Worm (Caenorhabditis elegans) whole organism, early embryonic: ENCODE measurements around the gene nhr-226.

Experiments
- B0310.2 ChIP-seq: sonication (generic microtip); optimal IDR thresholded peaks from 2 replicates; lab custom pipeline; 2016; ENCODE audit warnings: mild to moderate bottlenecking, missing genetic modification characterization, missing compliant biosample characterization
- ama-1 ChIP-seq: fragments of 150-350 bp; optimal IDR thresholded peaks from 2 replicates; lab custom pipeline; 2014
- ceh-13 ChIP-seq: fragments of 200-800 bp; sonication (Bioruptor generic); optimal IDR thresholded peaks from 2 replicates; lab custom pipeline; 2018; ENCODE audit warnings: mild to moderate bottlenecking, missing genetic modification characterization, missing compliant biosample characterization
- ceh-36 ChIP-seq: sonication (generic microtip); optimal IDR thresholded peaks from 2 replicates; lab custom pipeline; 2016; ENCODE audit warnings: missing genetic modification characterization, inconsistent platforms, missing compliant biosample characterization
- flt-1 ChIP-seq: fragments of 200-800 bp; sonication (Bioruptor generic); IDR thresholded peaks from 2 replicates; pipeline ENCODE4 v1.3.6; 2022; ENCODE audit warnings: missing genetic modification characterization, missing compliant biosample characterization
- hmbx-1 ChIP-seq: sonication (generic microtip); optimal IDR thresholded peaks from 2 replicates; lab custom pipeline; 2016; ENCODE audit warnings: mild to moderate bottlenecking, missing genetic modification characterization, missing compliant biosample characterization
- hnd-1 ChIP-seq: sonication (generic microtip); optimal IDR thresholded peaks from 2 replicates; lab custom pipeline; 2016; ENCODE audit warnings: missing genetic modification characterization, missing compliant biosample characterization
- pes-1 ChIP-seq: fragments of 200-800 bp; sonication (Bioruptor generic); IDR thresholded peaks from 2 replicates; pipeline ENCODE4 v1.3.6; 2022; ENCODE audit warnings: missing genetic modification reagents, missing genetic modification characterization, missing compliant biosample characterization
- tbx-37 ChIP-seq: fragments of 200-800 bp; sonication (Bioruptor generic); conservative IDR thresholded peaks from 2 replicates; pipeline ENCODE4 v1.3.6; 2022; ENCODE audit warnings: missing genetic modification reagents, missing genetic modification characterization, missing compliant biosample characterization

DNA sequence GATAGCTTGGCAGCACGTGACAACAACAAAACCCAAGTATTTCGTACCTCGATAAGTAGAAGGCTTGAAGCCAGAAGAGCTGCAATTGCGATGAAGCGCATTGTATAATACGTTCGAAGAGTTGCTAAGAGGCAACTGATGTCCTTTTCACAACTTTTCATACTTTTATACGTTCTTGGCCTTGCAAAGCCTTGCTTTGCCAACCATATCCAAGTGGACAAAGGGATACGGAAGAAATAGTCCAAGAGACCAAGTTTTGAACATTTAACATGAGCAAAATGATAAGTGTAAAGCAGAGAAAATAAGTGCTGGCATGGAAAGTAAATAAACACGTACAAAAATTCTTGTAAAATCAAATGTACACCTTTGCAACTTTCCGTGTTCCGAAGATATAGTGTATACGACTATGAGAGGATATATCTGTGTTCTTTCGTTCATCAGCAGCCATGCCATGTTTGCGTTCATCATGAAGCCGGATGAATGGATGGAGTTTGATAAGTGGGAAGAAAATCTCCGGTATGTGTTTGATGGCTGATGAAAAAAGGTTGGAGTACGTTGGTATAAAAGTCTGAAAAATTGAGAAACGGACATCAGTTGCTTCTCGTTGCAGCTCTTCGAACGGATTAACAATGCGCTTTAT, 20.3 kb upstream of the nhr-226 start, which contains the start of the genes Y5H2A.4 and abu-4:
- TF ChIP-seq tbx-37 (GFP tag; lab: Robert Waterston, UW) (no peak), hnd-1 (tag; lab: Kevin White, UChicago) (no peak), ama-1 (lab: Kevin White, UChicago) (no peak), ceh-13 (GFP tag; lab: Kevin White, UChicago) (no peak), flt-1 (GFP tag; lab: Robert Waterston, UW) (no peak), pes-1 (GFP tag; lab: Robert Waterston, UW) (no peak), hmbx-1 (tag; lab: Kevin White, UChicago) (no peak), B0310.2 (tag; lab: Kevin White, UChicago) (no peak), ceh-36 (no peak)
